Worm (Caenorhabditis elegans): ENCODE measurements around the gene hsp-43.

DNA sequence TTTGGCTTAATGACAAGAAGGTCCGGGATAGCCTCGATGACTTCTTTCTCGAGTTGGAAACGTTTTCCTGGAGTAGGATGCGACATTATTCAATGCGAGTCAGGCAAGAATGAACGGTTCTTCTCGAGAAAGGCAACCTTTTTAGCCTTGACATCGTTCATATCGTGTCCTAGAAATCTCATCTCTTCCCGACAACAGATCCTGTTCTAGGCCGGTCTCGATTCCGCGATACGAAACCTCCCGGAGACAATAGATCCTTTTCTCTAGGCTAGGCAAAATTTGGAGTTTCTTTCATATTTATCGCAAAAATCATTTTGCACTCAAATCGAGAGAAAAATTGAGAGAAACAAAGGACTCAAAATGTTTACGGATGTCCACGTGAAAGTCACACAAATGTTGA lies 3.6 kb upstream of the hsp-43 start, which contains the start of gene rml-3:
- TF ChIP-seq nhr-77 (tag; optimal IDR thresholded peaks at IDR 0.05), result no peak
- TF ChIP-seq unc-130 (tag; optimal IDR thresholded peaks at IDR 0.05), result no peak

All from whole organism, L1 larva.